Worm (Caenorhabditis elegans) whole organism, young adult: Measurements from ENCODE around the gene skr-13.

Experiments used
- B0035.1 ChIP-seq: sonication (generic microtip); optimal IDR thresholded peaks from 2 replicates; lab custom pipeline; 2016; ENCODE audit warnings: missing genetic modification characterization, mild to moderate bottlenecking, missing compliant biosample characterization, missing genotype, missing genetic modification reagents
- B0336.3 ChIP-seq: fragments of 200-800 bp; sonication (Bioruptor generic); IDR thresholded peaks from 2 replicates; pipeline ENCODE4 v1.3.6; 2022; ENCODE audit warnings: missing genetic modification characterization, missing compliant biosample characterization
- D2030.7 ChIP-seq: fragments of 200-800 bp; sonication (Bioruptor generic); IDR thresholded peaks from 2 replicates; pipeline ENCODE4 v1.3.6; 2022; ENCODE audit warnings: missing genetic modification reagents, missing genetic modification characterization, missing compliant biosample characterization
- F23B12.7 ChIP-seq: sonication (generic microtip); optimal IDR thresholded peaks from 2 replicates; lab custom pipeline; 2017; ENCODE audit warnings: missing genetic modification characterization, mild to moderate bottlenecking, missing compliant biosample characterization, antibody characterized with exemption, moderate library complexity; ENCODE audit not compliant: insufficient read depth
- F57C9.4 ChIP-seq: sonication (generic microtip); optimal IDR thresholded peaks from 2 replicates; lab custom pipeline; 2017; ENCODE audit warnings: mild to moderate bottlenecking, missing genetic modification characterization, missing compliant biosample characterization
- T07F8.4 ChIP-seq: sonication (generic microtip); optimal IDR thresholded peaks from 2 replicates; lab custom pipeline; 2016; ENCODE audit warnings: mild to moderate bottlenecking, missing genetic modification characterization, moderate library complexity, missing compliant biosample characterization
- T26A5.8 ChIP-seq: sonication (generic microtip); optimal IDR thresholded peaks from 2 replicates; lab custom pipeline; 2016; ENCODE audit warnings: missing genetic modification characterization, missing compliant biosample characterization
- Y79H2A.3 ChIP-seq: fragments of 200-800 bp; sonication (Bioruptor generic); conservative IDR thresholded peaks from 2 replicates; pipeline ENCODE4 v1.3.6; 2022; ENCODE audit warnings: missing genetic modification reagents, missing genetic modification characterization, missing compliant biosample characterization
- Y95B8A.8 ChIP-seq: fragments of 200-800 bp; sonication (Bioruptor generic); IDR thresholded peaks from 2 replicates; pipeline ENCODE4 v1.3.6; 2022; ENCODE audit warnings: missing genetic modification reagents, missing genetic modification characterization, missing compliant biosample characterization
- attf-6 ChIP-seq: fragments of 200-800 bp; sonication (Bioruptor generic); IDR thresholded peaks from 2 replicates; pipeline ENCODE4 v1.3.6; 2022; ENCODE audit warnings: missing genetic modification reagents, missing genetic modification characterization, missing compliant biosample characterization
- cebp-2 ChIP-seq: fragments of 200-800 bp; sonication (Bioruptor generic); IDR thresholded peaks from 2 replicates; pipeline ENCODE4 v1.3.6; 2022; ENCODE audit warnings: missing genetic modification characterization, missing compliant biosample characterization
- ceh-40 ChIP-seq: fragments of 200-800 bp; sonication (Bioruptor generic); IDR thresholded peaks from 2 replicates; pipeline ENCODE4 v1.3.6; 2022; ENCODE audit warnings: missing genetic modification characterization, missing compliant biosample characterization
- ceh-79 ChIP-seq: sonication (generic microtip); optimal IDR thresholded peaks from 2 replicates; lab custom pipeline; 2017; ENCODE audit warnings: mild to moderate bottlenecking, missing genetic modification characterization, missing compliant biosample characterization
- dpff-1 ChIP-seq: sonication (generic microtip); optimal IDR thresholded peaks from 2 replicates; lab custom pipeline; 2017; ENCODE audit warnings: mild to moderate bottlenecking, missing genetic modification characterization, missing compliant biosample characterization
- efl-1 ChIP-seq: fragments of 150-350 bp; optimal IDR thresholded peaks from 2 replicates; lab custom pipeline; 2014; ENCODE audit warnings: missing biosample characterization, missing genetic modification reagents, missing genetic modification characterization
- egl-18 ChIP-seq: fragments of 200-800 bp; sonication (Bioruptor generic); IDR thresholded peaks from 2 replicates; pipeline ENCODE4 v1.3.6; 2022; ENCODE audit warnings: missing genetic modification reagents, missing genetic modification characterization, missing compliant biosample characterization
- hlh-12 ChIP-seq: sonication (generic microtip); optimal IDR thresholded peaks from 2 replicates; lab custom pipeline; 2016; ENCODE audit warnings: missing genetic modification characterization, missing compliant biosample characterization
- hmg-1.2 ChIP-seq: fragments of 200-800 bp; sonication (Bioruptor generic); IDR thresholded peaks from 2 replicates; pipeline ENCODE4 v1.3.6; 2022; ENCODE audit warnings: missing genetic modification reagents, missing genetic modification characterization, missing compliant biosample characterization
- let-526 ChIP-seq: fragments of 200-800 bp; sonication (Bioruptor generic); IDR thresholded peaks from 2 replicates; pipeline ENCODE4 v1.3.6; 2022; ENCODE audit warnings: missing genetic modification reagents, missing genetic modification characterization, missing compliant biosample characterization
- lin-40 ChIP-seq: sonication (generic microtip); optimal IDR thresholded peaks from 2 replicates; lab custom pipeline; 2016; ENCODE audit warnings: missing genetic modification characterization, mild to moderate bottlenecking, missing compliant biosample characterization, missing genotype, missing genetic modification reagents
- madf-3 ChIP-seq: fragments of 200-800 bp; sonication (Bioruptor generic); IDR thresholded peaks from 2 replicates; pipeline ENCODE4 v1.3.6; 2022; ENCODE audit warnings: missing genetic modification reagents, missing genetic modification characterization, missing compliant biosample characterization
- madf-6 ChIP-seq: fragments of 200-800 bp; sonication (Bioruptor generic); IDR thresholded peaks from 2 replicates; pipeline ENCODE4 v1.3.6; 2022; ENCODE audit warnings: missing genetic modification reagents, missing genetic modification characterization, missing compliant biosample characterization
- madf-8 ChIP-seq: fragments of 200-800 bp; sonication (Bioruptor generic); conservative IDR thresholded peaks from 2 replicates; pipeline ENCODE4 v1.3.6; 2022; ENCODE audit warnings: missing genetic modification reagents, missing genetic modification characterization, missing compliant biosample characterization
- mcd-1 ChIP-seq: fragments of 200-800 bp; sonication (Bioruptor generic); IDR thresholded peaks from 2 replicates; pipeline ENCODE4 v1.3.6; 2022; ENCODE audit warnings: missing genetic modification reagents, missing genetic modification characterization, missing compliant biosample characterization
- mes-4 ChIP-seq: sonication (generic microtip); optimal IDR thresholded peaks from 2 replicates; lab custom pipeline; 2016; ENCODE audit warnings: missing genotype, missing genetic modification characterization, missing compliant biosample characterization
- pbrm-1 ChIP-seq: fragments of 200-800 bp; sonication (Bioruptor generic); IDR thresholded peaks from 2 replicates; pipeline ENCODE4 v1.3.6; 2022; ENCODE audit warnings: missing genetic modification reagents, missing genetic modification characterization, missing compliant biosample characterization
- sdz-38 ChIP-seq: sonication (generic microtip); optimal IDR thresholded peaks from 2 replicates; lab custom pipeline; 2016; ENCODE audit warnings: missing genotype, missing genetic modification characterization, missing compliant biosample characterization
- sea-2 ChIP-seq: fragments of 200-800 bp; sonication (Bioruptor generic); IDR thresholded peaks from 2 replicates; pipeline ENCODE4 v1.3.6; 2022; ENCODE audit warnings: missing genetic modification characterization, missing compliant biosample characterization
- snpc-1.1 ChIP-seq: sonication (generic microtip); optimal IDR thresholded peaks from 2 replicates; lab custom pipeline; 2017; ENCODE audit warnings: missing genetic modification characterization, mild to moderate bottlenecking, missing compliant biosample characterization, antibody characterized with exemption, moderate library complexity, missing genotype, missing genetic modification reagents; ENCODE audit not compliant: insufficient read depth
- snpc-4 ChIP-seq, 5 experiments: fragments of 150-350 bp in 1 of 5; sonication (generic microtip) in 4 of 5; optimal IDR thresholded peaks; 2 replicates each; lab custom pipeline; 2014 to 2018; ENCODE audit warnings: missing genetic modification characterization in 5 of 5, missing biosample characterization in 3 of 5, antibody characterized with exemption in 2 of 5, mild to moderate bottlenecking in 2 of 5, missing compliant biosample characterization in 2 of 5, missing genotype in 2 of 5, moderate library complexity in 2 of 5, missing genetic modification reagents in 1 of 5
- sptf-2 ChIP-seq: fragments of 200-800 bp; sonication (Bioruptor generic); optimal IDR thresholded peaks from 2 replicates; lab custom pipeline; 2018; ENCODE audit warnings: mild to moderate bottlenecking, missing genetic modification characterization, missing compliant biosample characterization
- tbp1 ChIP-seq: fragments of 200-800 bp; sonication (Bioruptor generic); optimal IDR thresholded peaks from 2 replicates; lab custom pipeline; 2018; ENCODE audit warnings: mild to moderate bottlenecking, missing genetic modification characterization, missing compliant biosample characterization
- xnd-1 ChIP-seq: sonication (generic microtip); optimal IDR thresholded peaks from 2 replicates; lab custom pipeline; 2016; ENCODE audit warnings: missing genotype, missing genetic modification reagents, missing genetic modification characterization, missing compliant biosample characterization
- ztf-25 ChIP-seq: fragments of 200-800 bp; sonication (Bioruptor generic); IDR thresholded peaks from 2 replicates; pipeline ENCODE4 v1.3.6; 2022; ENCODE audit warnings: missing genetic modification reagents, missing genetic modification characterization, missing compliant biosample characterization

Gene skr-13

DNA sequence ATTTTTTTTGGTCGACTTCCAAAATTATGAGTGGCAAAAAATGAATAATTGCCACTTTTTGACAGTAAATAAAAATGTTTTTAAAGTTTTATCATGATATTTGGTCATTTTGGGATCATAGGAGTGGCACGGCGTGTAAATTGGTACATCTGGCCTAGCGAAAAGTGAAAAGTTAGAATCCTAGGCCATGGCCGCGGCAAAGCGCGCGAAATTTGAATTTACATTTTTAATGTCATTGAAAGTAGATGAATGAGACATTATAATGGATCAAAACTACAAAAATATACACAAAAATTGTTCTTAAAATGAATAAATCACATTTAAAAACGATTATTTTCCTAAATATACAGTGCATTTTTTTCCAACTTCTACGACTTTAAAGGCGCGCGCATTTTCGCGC is 35.9 kb downstream of the skr-13 start:
- no peak for TF ChIP-seq ceh-40
- TF ChIP-seq dpff-1: no peak
- TF ChIP-seq hlh-12 (tag; lab: Kevin White, UChicago): no peak
- TF ChIP-seq ztf-25 (GFP tag; lab: Robert Waterston, UW): no peak
- TF ChIP-seq pbrm-1 (GFP tag; lab: Robert Waterston, UW): no peak
- TF ChIP-seq sptf-2 (GFP tag; lab: Kevin White, UChicago): no peak
- TF ChIP-seq, all 124 proteins: peak for 0

DNA sequence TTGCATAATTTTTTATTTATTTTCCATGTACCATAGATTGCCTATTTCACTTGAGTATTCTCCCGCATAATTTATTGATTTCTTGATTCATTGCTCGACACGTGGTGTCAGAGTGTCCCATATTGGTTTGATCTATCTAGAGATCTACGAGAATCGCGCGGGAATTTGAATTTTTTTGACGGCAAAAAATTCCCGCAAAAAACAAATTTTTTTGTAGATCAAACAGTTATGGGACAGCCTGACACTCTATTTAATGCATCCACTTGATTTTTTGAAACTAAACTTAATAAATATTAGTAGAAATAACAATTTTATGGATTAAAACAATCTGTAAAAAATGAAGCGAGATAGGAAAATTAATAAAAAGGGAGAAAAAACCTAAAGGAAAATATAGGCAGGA is 36.4 kb downstream of the skr-13 start:
- peak; percentile 56 for TF ChIP-seq xnd-1 (tag; lab: Kevin White, UChicago)
- TF ChIP-seq D2030.7: peak; percentile 59; the same call in 1 of the 2 replicates
- no peak for TF ChIP-seq egl-18
- no peak for TF ChIP-seq F57C9.4 (tag; lab: Kevin White, UChicago)
- 0 out of 2 replicates have a peak, but pooled peaks have one; percentile 12 for TF ChIP-seq B0336.3 (GFP tag; lab: Robert Waterston, UW)
- TF ChIP-seq attf-6: peak; percentile 78; the same call in 1 of the 2 replicates
- TF ChIP-seq hmg-1.2 (GFP tag; lab: Robert Waterston, UW): no peak
- TF ChIP-seq efl-1 (GFP tag; lab: Kevin White, UChicago): peak; percentile 68
- TF ChIP-seq T07F8.4: no peak
- TF ChIP-seq mes-4 (tag; lab: Kevin White, UChicago): no peak
- peak; percentile 74 for TF ChIP-seq madf-6 (GFP tag; lab: Robert Waterston, UW)
- TF ChIP-seq madf-3 (GFP tag; lab: Robert Waterston, UW): 0 out of 2 replicates have a peak, but pooled peaks have one; percentile 50
- 0 out of 2 replicates have a peak, but pooled peaks have one; percentile 46 for TF ChIP-seq Y79H2A.3 (GFP tag; lab: Robert Waterston, UW)
- TF ChIP-seq tbp1: peak; percentile 25
- no peak for TF ChIP-seq snpc-1.1 (tag; lab: Kevin White, UChicago)
- peak; percentile 61 for TF ChIP-seq madf-8 (GFP tag; lab: Robert Waterston, UW)
- TF ChIP-seq snpc-4 (GFP tag; optimal IDR thresholded peaks at IDR 0.05; lab: Kevin White, UChicago): no peak
- TF ChIP-seq snpc-4 (tag; optimal IDR thresholded peaks at IDR 0.05; lab: Kevin White, UChicago): peak in 2 of 4 experiments; percentile 46 to 79
- TF ChIP-seq, all 124 proteins: peak for 11

DNA sequence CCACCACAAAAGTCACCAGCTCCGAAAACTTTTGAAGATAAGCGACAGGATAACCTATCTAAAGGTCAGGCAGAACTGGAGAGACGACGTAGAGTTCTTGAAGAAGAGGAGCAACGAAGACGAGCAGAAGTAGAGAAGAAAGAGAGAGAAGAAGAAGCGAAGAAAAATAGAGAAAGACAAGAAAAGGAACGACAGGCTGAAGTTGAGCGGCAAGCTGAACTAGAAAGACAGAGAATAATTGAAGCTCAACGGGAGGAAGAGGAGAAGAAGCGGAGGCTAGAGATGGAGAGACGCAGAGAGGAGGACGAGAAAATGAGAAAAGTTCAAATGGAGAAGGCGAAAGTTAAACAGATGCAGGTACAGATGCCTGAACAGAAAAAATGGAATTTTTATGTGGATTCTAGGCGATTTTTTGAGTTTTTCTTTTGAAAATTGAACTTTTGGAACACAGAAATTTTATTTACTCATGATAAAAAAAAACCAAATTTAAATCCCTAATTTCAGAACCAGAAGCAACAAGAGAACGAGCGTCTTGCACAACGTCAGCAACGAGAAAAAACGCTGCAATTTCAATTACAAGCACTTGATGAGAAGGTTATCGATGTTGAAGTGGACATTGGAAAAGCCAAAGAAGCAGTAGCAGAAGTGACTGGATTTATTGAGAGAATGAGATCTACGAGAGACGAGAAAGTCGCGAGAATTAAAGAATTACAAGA is 41.2 kb downstream of the skr-13 start:
- TF ChIP-seq T26A5.8: no peak
- no peak for TF ChIP-seq lin-40 (tag; lab: Kevin White, UChicago)
- no peak for TF ChIP-seq Y95B8A.8 (GFP tag; lab: Robert Waterston, UW)
- TF ChIP-seq mcd-1: no peak
- TF ChIP-seq F23B12.7: no peak
- TF ChIP-seq let-526: no peak
- no peak for TF ChIP-seq sea-2
- no peak for TF ChIP-seq ceh-79 (tag; lab: Kevin White, UChicago)
- TF ChIP-seq ceh-40: no peak
- no peak for TF ChIP-seq B0035.1 (tag; lab: Kevin White, UChicago)
- TF ChIP-seq sdz-38 (tag; lab: Kevin White, UChicago): no peak
- TF ChIP-seq cebp-2 (GFP tag; lab: Robert Waterston, UW): no peak
- no peak for TF ChIP-seq F57C9.4 (tag; lab: Kevin White, UChicago)
